Worm (Caenorhabditis elegans): ENCODE results near the gene srw-101.

DNA sequence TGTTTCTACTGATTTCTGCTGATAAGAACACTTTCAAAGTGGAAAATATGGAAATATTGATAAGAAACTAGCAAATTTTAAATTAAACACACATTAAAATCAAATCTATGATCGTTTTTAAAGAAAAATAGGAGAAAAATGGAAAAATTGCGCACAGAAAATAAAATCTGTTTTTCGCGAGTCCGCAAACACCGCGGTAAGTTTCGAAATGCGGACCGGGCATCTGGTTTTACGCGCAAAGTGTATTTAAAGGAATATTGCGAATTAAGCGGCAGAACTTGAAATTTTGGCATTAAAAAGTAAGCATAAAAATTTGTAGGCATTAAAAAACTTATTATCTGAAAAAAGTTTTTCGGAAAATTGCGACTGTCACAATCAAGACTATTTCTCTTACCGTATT lies 51.1 kb downstream of the srw-101 start:
- TF ChIP-seq hmg-4 (GFP tag; optimal IDR thresholded peaks at IDR 0.05) (no peak), B0310.2 (tag; optimal IDR thresholded peaks at IDR 0.05) (no peak)

Measured in whole organism, early embryonic.